Fruit fly (Drosophila melanogaster) whole organism, prepupa: ENCODE measurements around the gene CG3638.

Experiments used
- Blimp-1 ChIP-seq: fragments of 200-800 bp; sonication (Bioruptor generic); optimal IDR thresholded peaks from 3 replicates; lab custom pipeline; 2017; ENCODE audit warnings: missing biosample characterization, missing genetic modification characterization, mild to moderate bottlenecking, moderate library complexity, missing genetic modification reagents
- CG10631 ChIP-seq: fragments of 200-800 bp; sonication (Bioruptor generic); optimal IDR thresholded peaks from 2 replicates; lab custom pipeline; 2016; ENCODE audit warnings: missing biosample characterization, missing genetic modification characterization
- CG10669 ChIP-seq: fragments of 200-800 bp; sonication (Bioruptor generic); optimal IDR thresholded peaks from 3 replicates; lab custom pipeline; 2018; ENCODE audit warnings: missing biosample characterization, mild to moderate bottlenecking, missing genetic modification characterization, moderate library complexity
- CG11294 ChIP-seq: fragments of 200-800 bp; sonication (Bioruptor generic); IDR thresholded peaks from 2 replicates; pipeline ENCODE4 v1.3.6; 2022; ENCODE audit warnings: missing biosample characterization, missing genetic modification characterization
- CG15336 ChIP-seq: fragments of 200-800 bp; sonication (Bioruptor generic); IDR thresholded peaks from 2 replicates; pipeline ENCODE4 v1.3.6; 2022; ENCODE audit warnings: missing biosample characterization, missing genetic modification characterization
- CG1621 ChIP-seq: fragments of 200-800 bp; sonication (Bioruptor generic); optimal IDR thresholded peaks from 3 replicates; lab custom pipeline; 2018; ENCODE audit warnings: missing biosample characterization, mild to moderate bottlenecking, missing genetic modification characterization
- CG16779 ChIP-seq: fragments of 200-800 bp; sonication (Bioruptor generic); optimal IDR thresholded peaks from 3 replicates; lab custom pipeline; 2017; ENCODE audit warnings: missing biosample characterization, mild to moderate bottlenecking, missing genetic modification characterization
- CG31627 ChIP-seq: fragments of 200-800 bp; sonication (Bioruptor generic); optimal IDR thresholded peaks from 3 replicates; lab custom pipeline; 2016; ENCODE audit warnings: missing biosample characterization, missing genetic modification characterization
- CG32006 ChIP-seq: fragments of 200-800 bp; sonication (Bioruptor generic); optimal IDR thresholded peaks from 3 replicates; lab custom pipeline; 2017; ENCODE audit warnings: missing biosample characterization, mild to moderate bottlenecking, missing genetic modification characterization
- CG34406 ChIP-seq: fragments of 200-800 bp; sonication (Bioruptor generic); optimal IDR thresholded peaks from 3 replicates; lab custom pipeline; 2016; ENCODE audit warnings: missing biosample characterization, missing genetic modification characterization
- CG3919 ChIP-seq: fragments of 200-800 bp; sonication (Bioruptor generic); optimal IDR thresholded peaks from 3 replicates; lab custom pipeline; 2016; ENCODE audit warnings: missing biosample characterization, missing genetic modification characterization
- CG4318 ChIP-seq: fragments of 200-800 bp; sonication (Bioruptor generic); optimal IDR thresholded peaks from 3 replicates; lab custom pipeline; 2017; ENCODE audit warnings: missing biosample characterization, mild to moderate bottlenecking, missing genetic modification characterization
- CG6163 ChIP-seq: fragments of 200-800 bp; sonication (Bioruptor generic); IDR thresholded peaks from 3 replicates; pipeline ENCODE4 v1.3.6; 2022; ENCODE audit warnings: missing biosample characterization, missing genetic modification characterization
- CG6276 ChIP-seq: fragments of 200-800 bp; sonication (Bioruptor generic); optimal IDR thresholded peaks from 2 replicates; lab custom pipeline; 2017; ENCODE audit warnings: missing biosample characterization, mild to moderate bottlenecking, missing genetic modification characterization
- CG6792 ChIP-seq: fragments of 200-800 bp; sonication (Bioruptor generic); optimal IDR thresholded peaks from 3 replicates; lab custom pipeline; 2016; ENCODE audit warnings: missing biosample characterization, missing genetic modification characterization
- CG7368 ChIP-seq: fragments of 200-800 bp; sonication (Bioruptor generic); optimal IDR thresholded peaks from 3 replicates; lab custom pipeline; 2016; ENCODE audit warnings: missing biosample characterization, missing genetic modification characterization
- CG8119 ChIP-seq: fragments of 200-800 bp; sonication (Bioruptor generic); IDR thresholded peaks from 3 replicates; pipeline ENCODE4 v1.3.6; 2022; ENCODE audit warnings: missing biosample characterization, missing genetic modification characterization
- CG8632 ChIP-seq: fragments of 200-800 bp; sonication (Bioruptor generic); optimal IDR thresholded peaks from 3 replicates; lab custom pipeline; 2016; ENCODE audit warnings: missing biosample characterization, missing genetic modification characterization
- CG9139 ChIP-seq: fragments of 200-800 bp; sonication (Bioruptor generic); optimal IDR thresholded peaks from 3 replicates; lab custom pipeline; 2017; ENCODE audit warnings: missing biosample characterization, mild to moderate bottlenecking, missing genetic modification characterization
- Eip75B ChIP-seq: fragments of 200-800 bp; sonication (Bioruptor generic); optimal IDR thresholded peaks from 3 replicates; lab custom pipeline; 2016; ENCODE audit warnings: missing biosample characterization, missing genetic modification characterization
- Eip78C ChIP-seq: fragments of 200-800 bp; sonication (Bioruptor generic); peaks from one replicate; lab custom pipeline; 2016; ENCODE audit warnings: missing biosample characterization, missing genetic modification characterization
- Ets96B ChIP-seq: fragments of 200-800 bp; optimal IDR thresholded peaks from 2 replicates; lab custom pipeline; 2019; ENCODE audit warnings: missing biosample characterization, mild to moderate bottlenecking, missing genetic modification characterization, moderate library complexity
- Gug ChIP-seq: fragments of 200-800 bp; sonication (Bioruptor generic); IDR thresholded peaks from 2 replicates; pipeline ENCODE4 v1.3.6; 2022; ENCODE audit warnings: missing biosample characterization, missing genetic modification characterization
- Hr38 ChIP-seq: sonication (Bioruptor generic); optimal IDR thresholded peaks from 2 replicates; lab custom pipeline; 2016; ENCODE audit warnings: missing biosample characterization, missing genetic modification characterization
- Hr39 ChIP-seq: fragments of 200-800 bp; sonication (Bioruptor generic); optimal IDR thresholded peaks from 2 replicates; lab custom pipeline; 2016; ENCODE audit warnings: missing biosample characterization, missing genetic modification characterization
- Hr4 ChIP-seq: fragments of 200-800 bp; sonication (Bioruptor generic); optimal IDR thresholded peaks from 3 replicates; lab custom pipeline; 2016; ENCODE audit warnings: missing biosample characterization, missing genetic modification characterization
- Met ChIP-seq: fragments of 200-800 bp; sonication (Bioruptor generic); optimal IDR thresholded peaks from 3 replicates; lab custom pipeline; 2016; ENCODE audit warnings: missing biosample characterization, missing genetic modification characterization
- OdsH ChIP-seq: fragments of 200-800 bp; sonication (Bioruptor generic); optimal IDR thresholded peaks from 3 replicates; lab custom pipeline; 2016; ENCODE audit warnings: missing biosample characterization, missing genetic modification characterization
- Sox102F ChIP-seq: fragments of 200-800 bp; sonication (Bioruptor generic); optimal IDR thresholded peaks from 2 replicates; lab custom pipeline; 2016; ENCODE audit warnings: missing biosample characterization, mild to moderate bottlenecking, missing genetic modification characterization
- Sox14 ChIP-seq: fragments of 200-800 bp; sonication (Bioruptor generic); optimal IDR thresholded peaks from 3 replicates; lab custom pipeline; 2016; ENCODE audit warnings: missing biosample characterization, missing genetic modification characterization
- Sox15 ChIP-seq: fragments of 200-800 bp; sonication (Bioruptor generic); optimal IDR thresholded peaks from 3 replicates; lab custom pipeline; 2016; ENCODE audit warnings: missing biosample characterization, missing genetic modification characterization
- acj6 ChIP-seq: fragments of 200-800 bp; sonication (Bioruptor generic); optimal IDR thresholded peaks from 3 replicates; lab custom pipeline; 2016; ENCODE audit warnings: missing biosample characterization, missing genetic modification characterization
- cyc ChIP-seq: fragments of 200-800 bp; sonication (Bioruptor generic); optimal IDR thresholded peaks from 3 replicates; lab custom pipeline; 2016; ENCODE audit warnings: missing biosample characterization, missing genetic modification characterization
- dac ChIP-seq: fragments of 200-800 bp; sonication (Bioruptor generic); optimal IDR thresholded peaks from 2 replicates; lab custom pipeline; 2017; ENCODE audit warnings: missing biosample characterization, mild to moderate bottlenecking, missing genetic modification characterization
- dsx ChIP-seq: fragments of 200-800 bp; optimal IDR thresholded peaks from 3 replicates; lab custom pipeline; 2019; ENCODE audit warnings: missing biosample characterization, mild to moderate bottlenecking, missing genetic modification characterization, moderate library complexity; ENCODE audit not compliant: poor library complexity, severe bottlenecking
- esn ChIP-seq: fragments of 200-800 bp; sonication (Bioruptor generic); optimal IDR thresholded peaks from 2 replicates; lab custom pipeline; 2016; ENCODE audit warnings: missing biosample characterization, mild to moderate bottlenecking, missing genetic modification characterization, moderate library complexity
- fd85E ChIP-seq: fragments of 200-800 bp; sonication (Bioruptor generic); optimal IDR thresholded peaks from 3 replicates; lab custom pipeline; 2016; ENCODE audit warnings: missing biosample characterization, missing genetic modification characterization
- fkh ChIP-seq: fragments of 200-800 bp; sonication (Bioruptor generic); optimal IDR thresholded peaks from 3 replicates; lab custom pipeline; 2017; ENCODE audit warnings: missing biosample characterization, mild to moderate bottlenecking, missing genetic modification characterization, moderate library complexity
- lz ChIP-seq: fragments of 200-800 bp; sonication (Bioruptor generic); optimal IDR thresholded peaks from 3 replicates; lab custom pipeline; 2016; ENCODE audit warnings: missing biosample characterization, missing genetic modification characterization
- net ChIP-seq: fragments of 200-800 bp; sonication (Bioruptor generic); optimal IDR thresholded peaks from 3 replicates; lab custom pipeline; 2016; ENCODE audit warnings: missing biosample characterization, missing genetic modification characterization
- pdm3 ChIP-seq: fragments of 200-800 bp; sonication (Bioruptor generic); optimal IDR thresholded peaks from 3 replicates; lab custom pipeline; 2016; ENCODE audit warnings: missing biosample characterization, missing genetic modification characterization
- salr ChIP-seq, 2 experiments: fragments of 200-800 bp; sonication (Bioruptor generic); optimal IDR thresholded peaks; 3 replicates each; lab custom pipeline; 2016 to 2018; ENCODE audit warnings: missing biosample characterization in 2 of 2, missing genetic modification characterization in 2 of 2, mild to moderate bottlenecking in 1 of 2
- spab ChIP-seq: fragments of 200-800 bp; sonication (Bioruptor generic); optimal IDR thresholded peaks from 2 replicates; lab custom pipeline; 2017; ENCODE audit warnings: missing biosample characterization, mild to moderate bottlenecking, missing genetic modification characterization, missing genetic modification reagents
- topi ChIP-seq: fragments of 200-800 bp; sonication (Bioruptor generic); optimal IDR thresholded peaks from 3 replicates; lab custom pipeline; 2016; ENCODE audit warnings: missing biosample characterization, missing genetic modification characterization

CG3638 gene

DNA sequence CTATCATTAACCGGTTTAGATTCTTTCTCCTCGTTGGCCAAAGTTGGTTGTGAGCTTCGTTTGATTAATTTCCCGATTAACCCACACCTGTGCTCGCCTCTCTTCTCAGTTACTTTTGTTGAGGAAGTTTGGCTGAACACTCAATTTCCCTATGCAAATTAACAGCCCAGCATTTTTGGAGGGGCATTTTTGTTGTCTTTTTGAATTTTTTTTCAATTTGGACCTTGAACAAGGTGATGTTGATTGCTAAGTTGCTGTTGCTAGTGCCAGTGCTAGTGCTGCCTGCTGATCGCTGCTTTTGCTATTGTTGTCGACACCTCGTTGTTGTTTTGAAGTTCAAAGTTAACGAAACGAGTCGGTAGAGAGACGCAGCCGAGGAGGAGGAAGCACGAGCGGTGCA, 31.1 kb upstream of the CG3638 start:
- no peak for TF ChIP-seq Sox102F
- TF ChIP-seq CG9139 (GFP tag; lab: Kevin White, UChicago), result no peak
- peak; percentile 2 for TF ChIP-seq fkh (GFP tag; lab: Kevin White, UChicago)
- no peak for TF ChIP-seq fd85E (GFP tag; lab: Kevin White, UChicago)
- TF ChIP-seq Eip78C (GFP tag; lab: Kevin White, UChicago), result no peak
- no peak for TF ChIP-seq spab (GFP tag; lab: Kevin White, UChicago)
- no peak for TF ChIP-seq Gug (GFP tag; lab: Robert Waterston, UW)

DNA sequence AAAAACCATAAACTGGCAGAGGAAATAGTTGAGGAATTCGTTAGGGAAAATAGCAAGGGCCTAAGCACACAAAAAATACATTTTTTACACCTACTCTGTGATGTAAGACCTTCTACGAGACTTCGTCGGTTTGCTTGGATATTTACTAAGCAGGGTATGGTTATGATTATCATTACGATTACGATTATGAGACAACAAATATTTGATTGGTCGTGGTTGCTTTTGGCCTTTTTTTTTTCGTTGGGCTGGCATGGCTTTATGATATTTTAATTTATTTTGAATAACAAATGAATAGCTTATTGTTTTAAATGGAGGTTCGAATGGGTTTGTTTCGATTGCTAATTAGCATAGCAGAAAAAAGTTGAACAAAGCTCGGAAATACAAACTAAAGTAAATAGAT, 28.1 kb upstream of the CG3638 start:
- TF ChIP-seq fkh (GFP tag; lab: Kevin White, UChicago) (peak; percentile 64), dac (GFP tag; lab: Kevin White, UChicago) (no peak)

DNA sequence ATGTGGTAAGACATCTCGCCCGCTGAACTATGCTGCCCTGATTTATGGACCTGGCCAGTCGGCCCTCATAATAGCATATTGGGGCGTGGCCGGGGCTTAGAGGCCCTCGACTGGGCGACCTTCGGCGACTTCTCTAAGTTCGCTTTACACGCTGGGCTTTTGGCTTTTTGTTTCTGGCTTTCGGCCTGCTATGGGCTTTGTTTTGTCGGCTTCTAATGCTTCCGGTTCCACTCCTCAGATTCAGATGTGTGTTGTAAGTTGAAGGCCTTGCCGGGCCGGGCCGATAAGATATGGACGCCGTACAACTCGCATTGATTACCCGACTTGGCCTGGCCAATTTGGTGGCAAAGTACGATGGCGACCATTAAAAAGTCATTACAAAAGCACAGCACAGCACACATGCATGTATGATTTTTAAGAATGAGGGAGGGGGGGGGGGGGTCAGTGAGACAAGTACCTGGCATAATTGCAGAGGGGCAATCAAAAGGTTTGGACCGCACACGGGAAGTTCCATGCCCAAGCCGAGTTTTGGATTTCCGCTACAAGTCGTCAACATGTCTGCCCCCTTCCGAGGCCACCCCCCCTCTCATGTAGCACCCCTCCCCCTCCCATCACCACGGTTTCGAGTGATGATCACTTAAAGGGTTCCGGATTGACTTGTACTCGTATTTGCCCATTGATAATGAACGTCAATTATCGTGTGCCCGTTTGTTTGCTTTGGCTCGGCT, 26.2 kb upstream of the CG3638 start:
- TF ChIP-seq fkh (GFP tag; lab: Kevin White, UChicago), result peak; percentile 68
- no peak for TF ChIP-seq Sox15 (GFP tag; lab: Kevin White, UChicago)

DNA sequence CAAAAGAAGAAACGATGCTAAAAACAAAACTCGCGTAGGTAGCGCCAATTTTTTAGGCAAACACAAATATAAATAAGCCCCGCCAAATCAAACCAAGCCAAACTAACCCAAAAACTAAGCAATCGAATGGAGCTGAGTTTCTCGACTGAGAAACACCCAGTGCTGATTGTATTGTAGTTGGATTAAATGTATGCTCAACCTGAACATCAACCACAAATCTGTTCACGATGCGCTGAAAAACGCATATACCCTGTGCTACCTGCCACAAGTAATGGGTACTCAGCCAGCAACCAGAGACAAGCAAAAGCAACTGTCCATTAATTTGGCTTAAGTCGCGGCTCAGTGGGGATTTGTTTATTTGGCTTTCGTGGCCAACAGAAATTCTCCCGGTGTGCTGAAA, 23.8 kb upstream of the CG3638 start:
- no peak for TF ChIP-seq Blimp-1 (GFP tag; lab: Kevin White, UChicago)
- TF ChIP-seq Eip78C (GFP tag; lab: Kevin White, UChicago), result peak; percentile 49
- no peak for TF ChIP-seq CG8119
- peak; percentile 8 for TF ChIP-seq acj6
- TF ChIP-seq CG4318 (GFP tag; lab: Kevin White, UChicago), result no peak
- no peak for TF ChIP-seq CG31627 (GFP tag; lab: Kevin White, UChicago)
- no peak for TF ChIP-seq Met (GFP tag; lab: Kevin White, UChicago)
- no peak for TF ChIP-seq CG11294 (GFP tag; lab: Robert Waterston, UW)
- peak; percentile 28 for TF ChIP-seq OdsH (GFP tag; lab: Kevin White, UChicago)
- no peak for TF ChIP-seq Hr38 (GFP tag; lab: Kevin White, UChicago)
- no peak for TF ChIP-seq CG10669
- TF ChIP-seq CG32006, result peak; percentile 24
- TF ChIP-seq CG1621, result no peak
- TF ChIP-seq topi (GFP tag; lab: Kevin White, UChicago), result no peak
- TF ChIP-seq CG3919 (GFP tag; lab: Kevin White, UChicago), result no peak
- no peak for TF ChIP-seq CG10631 (GFP tag; lab: Kevin White, UChicago)
- no peak for TF ChIP-seq CG6276 (GFP tag; lab: Kevin White, UChicago)
- TF ChIP-seq CG8632 (GFP tag; lab: Kevin White, UChicago), result no peak
- TF ChIP-seq CG7368 (GFP tag; lab: Kevin White, UChicago), result no peak
- TF ChIP-seq cyc (GFP tag; lab: Kevin White, UChicago), result no peak
- TF ChIP-seq CG15336 (GFP tag; lab: Robert Waterston, UW), result peak; percentile 31; the same call in 1 of the 2 replicates
- no peak for TF ChIP-seq lz (GFP tag; lab: Kevin White, UChicago)
- TF ChIP-seq Hr4 (GFP tag; lab: Kevin White, UChicago), result peak; percentile 42
- TF ChIP-seq esn (GFP tag; lab: Kevin White, UChicago), result no peak
- no peak for TF ChIP-seq CG9139 (GFP tag; lab: Kevin White, UChicago)
- no peak for TF ChIP-seq salr (GFP tag; optimal IDR thresholded peaks at IDR 0.05; lab: Kevin White, UChicago)
- TF ChIP-seq Sox14 (GFP tag; lab: Kevin White, UChicago), result no peak
- peak; percentile 30 for TF ChIP-seq fkh (GFP tag; lab: Kevin White, UChicago)
- TF ChIP-seq net, result no peak
- TF ChIP-seq CG6792 (GFP tag; lab: Kevin White, UChicago), result no peak
- TF ChIP-seq CG34406 (GFP tag; lab: Kevin White, UChicago), result no peak
- no peak for TF ChIP-seq Gug (GFP tag; lab: Robert Waterston, UW)
- TF ChIP-seq Sox15 (GFP tag; lab: Kevin White, UChicago), result no peak
- no peak for TF ChIP-seq Ets96B (tag; lab: Kevin White, UChicago)
- TF ChIP-seq Eip75B (GFP tag; lab: Kevin White, UChicago), result no peak
- no peak for TF ChIP-seq CG6163 (GFP tag; lab: Robert Waterston, UW)
- no peak for TF ChIP-seq dac (GFP tag; lab: Kevin White, UChicago)
- no peak for TF ChIP-seq spab (GFP tag; lab: Kevin White, UChicago)
- TF ChIP-seq pdm3, result no peak
- TF ChIP-seq CG16779 (tag; lab: Kevin White, UChicago), result no peak
- no peak for TF ChIP-seq dsx
- peak; percentile 5 for TF ChIP-seq Hr39
